Worm (Caenorhabditis elegans): ENCODE results near the gene D2045.5.

The D2045.5 gene

ce11 chrIII:10432104-10432503, 37.3 kb downstream of the D2045.5 start:
- TF ChIP-seq C34F6.9 (tag; optimal IDR thresholded peaks at IDR 0.05), result peak; percentile 28
- TF ChIP-seq nhr-6 (tag; optimal IDR thresholded peaks at IDR 0.05), result no peak
- no peak for TF ChIP-seq sma-9 (GFP tag; optimal IDR thresholded peaks at IDR 0.05)
- no peak for TF ChIP-seq sma-9 (tag; optimal IDR thresholded peaks at IDR 0.05)
- TF ChIP-seq crh-2 (tag; optimal IDR thresholded peaks at IDR 0.05), result peak; percentile 70
- no peak for TF ChIP-seq elt-3 (tag; optimal IDR thresholded peaks at IDR 0.05)
- TF ChIP-seq nhr-129 (tag; optimal IDR thresholded peaks at IDR 0.05), result peak; percentile 52
- TF ChIP-seq nhr-25 (tag; optimal IDR thresholded peaks at IDR 0.05), result no peak
- no peak for TF ChIP-seq sem-4 (tag; optimal IDR thresholded peaks at IDR 0.05)
- peak; percentile 62 for TF ChIP-seq lin-11 (tag; optimal IDR thresholded peaks at IDR 0.05)
- peak; percentile 21 for TF ChIP-seq F13H6.1 (tag; optimal IDR thresholded peaks at IDR 0.05)
- TF ChIP-seq lsy-2 (tag; optimal IDR thresholded peaks at IDR 0.05), result peak in 1 of 2 experiments; percentile 38
- TF ChIP-seq ceh-16 (tag; optimal IDR thresholded peaks at IDR 0.05), result no peak
- TF ChIP-seq blmp-1 (tag; optimal IDR thresholded peaks at IDR 0.05; ENCODE audit: insufficient read depth), result no peak

- TF ChIP-seq F13H6.1 (tag; optimal IDR thresholded peaks at IDR 0.05) (no peak), lsy-2 (tag; optimal IDR thresholded peaks at IDR 0.05) (no peak), Y55F3AM.14 (GFP tag; optimal IDR thresholded peaks at IDR 0.05) (no peak), nhr-23 (tag; optimal IDR thresholded peaks at IDR 0.05) (no peak), ZK546.5 (tag; optimal IDR thresholded peaks at IDR 0.05) (no peak)
These were observed 41.5 kb downstream of the D2045.5 start, which contains the start of gene prp-3 for ce11 chrIII:10427882-10428281. TSS of gene prp-3 (minus strand) at chrIII:10427982.

- no peak for TF ChIP-seq egl-27 (tag; optimal IDR thresholded peaks at IDR 0.05)
- TF ChIP-seq nhr-77 (tag; optimal IDR thresholded peaks at IDR 0.05), result no peak
- TF ChIP-seq peb-1 (tag; optimal IDR thresholded peaks at IDR 0.05), result no peak
- no peak for TF ChIP-seq dmd-4 (tag; optimal IDR thresholded peaks at IDR 0.05)
- no peak for TF ChIP-seq R02D3.7 (tag; optimal IDR thresholded peaks at IDR 0.05)
- TF ChIP-seq ceh-16 (tag; optimal IDR thresholded peaks at IDR 0.05), result no peak
These were observed 45.5 kb downstream of the D2045.5 start, which contains the start of gene M03C11.6 for ce11 chrIII:10423906-10424305. TSS of gene M03C11.6 (minus strand) at chrIII:10424006.

- TF ChIP-seq fos-1 (tag; optimal IDR thresholded peaks at IDR 0.05) (no peak), nhr-23 (tag; optimal IDR thresholded peaks at IDR 0.05) (no peak), nhr-6 (tag; optimal IDR thresholded peaks at IDR 0.05) (no peak), lin-39 (tag; optimal IDR thresholded peaks at IDR 0.05) (no peak), ZK546.5 (tag; optimal IDR thresholded peaks at IDR 0.05) (no peak), nhr-11 (tag; optimal IDR thresholded peaks at IDR 0.05) (no peak), Y55F3AM.14 (GFP tag; optimal IDR thresholded peaks at IDR 0.05) (no peak), mab-5 (tag; optimal IDR thresholded peaks at IDR 0.05) (no peak), unc-62 (GFP tag; optimal IDR thresholded peaks at IDR 0.05) (no peak), ceh-82 (tag; optimal IDR thresholded peaks at IDR 0.05) (no peak), R02D3.7 (tag; optimal IDR thresholded peaks at IDR 0.05) (no peak), nhr-129 (tag; optimal IDR thresholded peaks at IDR 0.05) (no peak), dmd-4 (tag; optimal IDR thresholded peaks at IDR 0.05) (no peak), nhr-12 (tag; optimal IDR thresholded peaks at IDR 0.05) (no peak), ztf-11 (tag; optimal IDR thresholded peaks at IDR 0.05) (no peak), sma-9 (GFP tag; optimal IDR thresholded peaks at IDR 0.05) (no peak), sma-9 (tag; optimal IDR thresholded peaks at IDR 0.05) (no peak), ztf-1 (GFP tag; conservative IDR thresholded peaks at IDR 0.05) (no peak), elt-3 (tag; optimal IDR thresholded peaks at IDR 0.05) (no peak), ama-1 (optimal IDR thresholded peaks at IDR 0.05) (no peak), egl-27 (tag; optimal IDR thresholded peaks at IDR 0.05) (no peak)
These were observed 47.7 kb downstream of the D2045.5 start for ce11 chrIII:10421680-10422079.
